Worm (Caenorhabditis elegans): ENCODE results near the gene H23L24.4.

- TF ChIP-seq hlh-15 (tag; optimal IDR thresholded peaks at IDR 0.05), result no peak
- TF ChIP-seq ceh-30 (tag; optimal IDR thresholded peaks at IDR 0.05), result no peak
- TF ChIP-seq sox-4 (tag; optimal IDR thresholded peaks at IDR 0.05), result no peak
- TF ChIP-seq fax-1 (tag; optimal IDR thresholded peaks at IDR 0.05), result no peak
- TF ChIP-seq ahr-1 (tag; optimal IDR thresholded peaks at IDR 0.05), result no peak
Measured at ce11 chrIV:8728122-8728521, 22.7 kb upstream of the H23L24.4 start, which contains the start of gene otub-3.
